Fruit fly (Drosophila melanogaster) whole organism, prepupa: Measurements from ENCODE around the gene CG9586.

Source experiments
- Blimp-1 ChIP-seq: fragments of 200-800 bp; sonication (Bioruptor generic); optimal IDR thresholded peaks from 3 replicates; lab custom pipeline; 2017; ENCODE audit warnings: missing biosample characterization, missing genetic modification characterization, mild to moderate bottlenecking, moderate library complexity, missing genetic modification reagents
- CG10669 ChIP-seq: fragments of 200-800 bp; sonication (Bioruptor generic); optimal IDR thresholded peaks from 3 replicates; lab custom pipeline; 2018; ENCODE audit warnings: missing biosample characterization, mild to moderate bottlenecking, missing genetic modification characterization, moderate library complexity
- CG11294 ChIP-seq: fragments of 200-800 bp; sonication (Bioruptor generic); IDR thresholded peaks from 2 replicates; pipeline ENCODE4 v1.3.6; 2022; ENCODE audit warnings: missing biosample characterization, missing genetic modification characterization
- CG11762 ChIP-seq: fragments of 200-800 bp; sonication (Bioruptor generic); optimal IDR thresholded peaks from 3 replicates; lab custom pipeline; 2016; ENCODE audit warnings: missing biosample characterization, missing genetic modification characterization; ENCODE audit not compliant: insufficient read depth
- CG11902 ChIP-seq: fragments of 200-800 bp; sonication (Bioruptor generic); optimal IDR thresholded peaks from 3 replicates; lab custom pipeline; 2016; ENCODE audit warnings: missing biosample characterization, missing genetic modification characterization
- CG15336 ChIP-seq: fragments of 200-800 bp; sonication (Bioruptor generic); IDR thresholded peaks from 2 replicates; pipeline ENCODE4 v1.3.6; 2022; ENCODE audit warnings: missing biosample characterization, missing genetic modification characterization
- CG31627 ChIP-seq: fragments of 200-800 bp; sonication (Bioruptor generic); optimal IDR thresholded peaks from 3 replicates; lab custom pipeline; 2016; ENCODE audit warnings: missing biosample characterization, missing genetic modification characterization
- CG3919 ChIP-seq: fragments of 200-800 bp; sonication (Bioruptor generic); optimal IDR thresholded peaks from 3 replicates; lab custom pipeline; 2016; ENCODE audit warnings: missing biosample characterization, missing genetic modification characterization
- CG4318 ChIP-seq: fragments of 200-800 bp; sonication (Bioruptor generic); optimal IDR thresholded peaks from 3 replicates; lab custom pipeline; 2017; ENCODE audit warnings: missing biosample characterization, mild to moderate bottlenecking, missing genetic modification characterization
- CG6163 ChIP-seq: fragments of 200-800 bp; sonication (Bioruptor generic); IDR thresholded peaks from 3 replicates; pipeline ENCODE4 v1.3.6; 2022; ENCODE audit warnings: missing biosample characterization, missing genetic modification characterization
- CG6792 ChIP-seq: fragments of 200-800 bp; sonication (Bioruptor generic); optimal IDR thresholded peaks from 3 replicates; lab custom pipeline; 2016; ENCODE audit warnings: missing biosample characterization, missing genetic modification characterization
- CG6808 ChIP-seq: fragments of 200-800 bp; sonication (Bioruptor generic); optimal IDR thresholded peaks from 3 replicates; lab custom pipeline; 2017; ENCODE audit warnings: missing biosample characterization, missing genetic modification characterization, mild to moderate bottlenecking, moderate library complexity, missing genetic modification reagents
- CG6854 ChIP-seq: fragments of 200-800 bp; sonication (Bioruptor generic); optimal IDR thresholded peaks from 2 replicates; lab custom pipeline; 2017; ENCODE audit warnings: missing biosample characterization, mild to moderate bottlenecking, missing genetic modification characterization
- CG8119 ChIP-seq: fragments of 200-800 bp; sonication (Bioruptor generic); IDR thresholded peaks from 3 replicates; pipeline ENCODE4 v1.3.6; 2022; ENCODE audit warnings: missing biosample characterization, missing genetic modification characterization
- CG8319 ChIP-seq: fragments of 200-800 bp; sonication (Bioruptor generic); optimal IDR thresholded peaks from 3 replicates; lab custom pipeline; 2016; ENCODE audit warnings: missing biosample characterization, missing genetic modification characterization
- CG8632 ChIP-seq: fragments of 200-800 bp; sonication (Bioruptor generic); optimal IDR thresholded peaks from 3 replicates; lab custom pipeline; 2016; ENCODE audit warnings: missing biosample characterization, missing genetic modification characterization
- CG9139 ChIP-seq: fragments of 200-800 bp; sonication (Bioruptor generic); optimal IDR thresholded peaks from 3 replicates; lab custom pipeline; 2017; ENCODE audit warnings: missing biosample characterization, mild to moderate bottlenecking, missing genetic modification characterization
- Eip75B ChIP-seq: fragments of 200-800 bp; sonication (Bioruptor generic); optimal IDR thresholded peaks from 3 replicates; lab custom pipeline; 2016; ENCODE audit warnings: missing biosample characterization, missing genetic modification characterization
- Eip78C ChIP-seq: fragments of 200-800 bp; sonication (Bioruptor generic); peaks from one replicate; lab custom pipeline; 2016; ENCODE audit warnings: missing biosample characterization, missing genetic modification characterization
- Ets21C ChIP-seq: fragments of 200-800 bp; sonication (Bioruptor generic); optimal IDR thresholded peaks from 3 replicates; lab custom pipeline; 2016; ENCODE audit warnings: missing biosample characterization, missing genetic modification characterization
- Ets96B ChIP-seq: fragments of 200-800 bp; optimal IDR thresholded peaks from 2 replicates; lab custom pipeline; 2019; ENCODE audit warnings: missing biosample characterization, mild to moderate bottlenecking, missing genetic modification characterization, moderate library complexity
- Gug ChIP-seq: fragments of 200-800 bp; sonication (Bioruptor generic); IDR thresholded peaks from 2 replicates; pipeline ENCODE4 v1.3.6; 2022; ENCODE audit warnings: missing biosample characterization, missing genetic modification characterization
- Hr38 ChIP-seq: sonication (Bioruptor generic); optimal IDR thresholded peaks from 2 replicates; lab custom pipeline; 2016; ENCODE audit warnings: missing biosample characterization, missing genetic modification characterization
- Hr39 ChIP-seq: fragments of 200-800 bp; sonication (Bioruptor generic); optimal IDR thresholded peaks from 2 replicates; lab custom pipeline; 2016; ENCODE audit warnings: missing biosample characterization, missing genetic modification characterization
- Lpt ChIP-seq: fragments of 200-800 bp; sonication (Bioruptor generic); optimal IDR thresholded peaks from 3 replicates; lab custom pipeline; 2016; ENCODE audit warnings: missing biosample characterization, missing genetic modification characterization
- Met ChIP-seq: fragments of 200-800 bp; sonication (Bioruptor generic); optimal IDR thresholded peaks from 3 replicates; lab custom pipeline; 2016; ENCODE audit warnings: missing biosample characterization, missing genetic modification characterization
- OdsH ChIP-seq: fragments of 200-800 bp; sonication (Bioruptor generic); optimal IDR thresholded peaks from 3 replicates; lab custom pipeline; 2016; ENCODE audit warnings: missing biosample characterization, missing genetic modification characterization
- Smox ChIP-seq: fragments of 200-800 bp; sonication (Bioruptor generic); optimal IDR thresholded peaks from 3 replicates; lab custom pipeline; 2016; ENCODE audit warnings: missing biosample characterization, missing genetic modification characterization
- Sox102F ChIP-seq: fragments of 200-800 bp; sonication (Bioruptor generic); optimal IDR thresholded peaks from 2 replicates; lab custom pipeline; 2016; ENCODE audit warnings: missing biosample characterization, mild to moderate bottlenecking, missing genetic modification characterization
- Sox14 ChIP-seq: fragments of 200-800 bp; sonication (Bioruptor generic); optimal IDR thresholded peaks from 3 replicates; lab custom pipeline; 2016; ENCODE audit warnings: missing biosample characterization, missing genetic modification characterization
- achi ChIP-seq: fragments of 200-800 bp; sonication (Bioruptor generic); optimal IDR thresholded peaks from 3 replicates; lab custom pipeline; 2016; ENCODE audit warnings: missing biosample characterization, missing genetic modification characterization
- dac ChIP-seq: fragments of 200-800 bp; sonication (Bioruptor generic); optimal IDR thresholded peaks from 2 replicates; lab custom pipeline; 2017; ENCODE audit warnings: missing biosample characterization, mild to moderate bottlenecking, missing genetic modification characterization
- dsx ChIP-seq: fragments of 200-800 bp; optimal IDR thresholded peaks from 3 replicates; lab custom pipeline; 2019; ENCODE audit warnings: missing biosample characterization, mild to moderate bottlenecking, missing genetic modification characterization, moderate library complexity; ENCODE audit not compliant: poor library complexity, severe bottlenecking
- eg ChIP-seq: fragments of 200-800 bp; sonication (Bioruptor generic); IDR thresholded peaks from 3 replicates; pipeline ENCODE4 v1.3.6; 2022; ENCODE audit warnings: missing biosample characterization, missing genetic modification characterization
- esn ChIP-seq: fragments of 200-800 bp; sonication (Bioruptor generic); optimal IDR thresholded peaks from 2 replicates; lab custom pipeline; 2016; ENCODE audit warnings: missing biosample characterization, mild to moderate bottlenecking, missing genetic modification characterization, moderate library complexity
- fd59A ChIP-seq: fragments of 200-800 bp; sonication (Bioruptor generic); optimal IDR thresholded peaks from 2 replicates; lab custom pipeline; 2017; ENCODE audit warnings: missing biosample characterization, mild to moderate bottlenecking, missing genetic modification characterization, missing genetic modification reagents
- fd85E ChIP-seq: fragments of 200-800 bp; sonication (Bioruptor generic); optimal IDR thresholded peaks from 3 replicates; lab custom pipeline; 2016; ENCODE audit warnings: missing biosample characterization, missing genetic modification characterization
- fkh ChIP-seq: fragments of 200-800 bp; sonication (Bioruptor generic); optimal IDR thresholded peaks from 3 replicates; lab custom pipeline; 2017; ENCODE audit warnings: missing biosample characterization, mild to moderate bottlenecking, missing genetic modification characterization, moderate library complexity
- lz ChIP-seq: fragments of 200-800 bp; sonication (Bioruptor generic); optimal IDR thresholded peaks from 3 replicates; lab custom pipeline; 2016; ENCODE audit warnings: missing biosample characterization, missing genetic modification characterization
- net ChIP-seq: fragments of 200-800 bp; sonication (Bioruptor generic); optimal IDR thresholded peaks from 3 replicates; lab custom pipeline; 2016; ENCODE audit warnings: missing biosample characterization, missing genetic modification characterization
- pdm3 ChIP-seq: fragments of 200-800 bp; sonication (Bioruptor generic); optimal IDR thresholded peaks from 3 replicates; lab custom pipeline; 2016; ENCODE audit warnings: missing biosample characterization, missing genetic modification characterization
- salr ChIP-seq, 2 experiments: fragments of 200-800 bp; sonication (Bioruptor generic); optimal IDR thresholded peaks; 3 replicates each; lab custom pipeline; 2016 to 2018; ENCODE audit warnings: missing biosample characterization in 2 of 2, missing genetic modification characterization in 2 of 2, mild to moderate bottlenecking in 1 of 2
- spab ChIP-seq: fragments of 200-800 bp; sonication (Bioruptor generic); optimal IDR thresholded peaks from 2 replicates; lab custom pipeline; 2017; ENCODE audit warnings: missing biosample characterization, mild to moderate bottlenecking, missing genetic modification characterization, missing genetic modification reagents
- ss ChIP-seq, 2 experiments: fragments of 200-800 bp; sonication (Bioruptor generic); optimal IDR thresholded peaks; 2 replicates in 1 of 2; 3 replicates in 1 of 2; lab custom pipeline; 2017 to 2018; ENCODE audit warnings: mild to moderate bottlenecking in 2 of 2, missing biosample characterization in 2 of 2, missing genetic modification characterization in 2 of 2, moderate library complexity in 1 of 2
- svp ChIP-seq: fragments of 200-800 bp; sonication (Bioruptor generic); peaks from one replicate; lab custom pipeline; 2016; ENCODE audit warnings: missing biosample characterization, missing genetic modification characterization
- topi ChIP-seq: fragments of 200-800 bp; sonication (Bioruptor generic); optimal IDR thresholded peaks from 3 replicates; lab custom pipeline; 2016; ENCODE audit warnings: missing biosample characterization, missing genetic modification characterization
- vri ChIP-seq: fragments of 200-800 bp; sonication (Bioruptor generic); optimal IDR thresholded peaks from 3 replicates; lab custom pipeline; 2016; ENCODE audit warnings: missing biosample characterization, mild to moderate bottlenecking, missing genetic modification characterization

CG9586 gene

dm6 chr2L:9140945-9141440 lies 25.3 kb downstream of the CG9586 start (continued):
- TF ChIP-seq CG11762 (GFP tag; lab: Kevin White, UChicago): no peak
- TF ChIP-seq CG6808: no peak
- no peak for TF ChIP-seq Blimp-1
- TF ChIP-seq CG6163: no peak
- TF ChIP-seq dac (GFP tag; lab: Kevin White, UChicago): peak; percentile 51
- no peak for TF ChIP-seq CG8319 (GFP tag; lab: Kevin White, UChicago)
- no peak for TF ChIP-seq Sox102F (GFP tag; lab: Kevin White, UChicago)
- peak in 1 of 2 experiments; percentile 5 for TF ChIP-seq salr (GFP tag; optimal IDR thresholded peaks at IDR 0.05; lab: Kevin White, UChicago)
- 0 out of 2 replicates have a peak, but pooled peaks have one; percentile 8 for TF ChIP-seq CG15336 (GFP tag; lab: Robert Waterston, UW)
- no peak for TF ChIP-seq Eip75B
- no peak for TF ChIP-seq CG31627 (GFP tag; lab: Kevin White, UChicago)
- no peak for TF ChIP-seq spab (GFP tag; lab: Kevin White, UChicago)
- TF ChIP-seq CG10669 (GFP tag; lab: Kevin White, UChicago): no peak
- no peak for TF ChIP-seq dsx (GFP tag; lab: Kevin White, UChicago)
- TF ChIP-seq Lpt (GFP tag; lab: Kevin White, UChicago): no peak
- peak; percentile 38; the same call in 1 of the 3 replicates for TF ChIP-seq CG8119
- TF ChIP-seq pdm3 (GFP tag; lab: Kevin White, UChicago): no peak
- no peak for TF ChIP-seq vri (GFP tag; lab: Kevin White, UChicago)
- TF ChIP-seq Eip78C (GFP tag; lab: Kevin White, UChicago): peak; percentile 67
- TF ChIP-seq CG6792 (GFP tag; lab: Kevin White, UChicago): no peak
- no peak for TF ChIP-seq Hr39 (GFP tag; lab: Kevin White, UChicago)
- no peak for TF ChIP-seq Met (GFP tag; lab: Kevin White, UChicago)
- TF ChIP-seq Ets21C (GFP tag; lab: Kevin White, UChicago): no peak
- no peak for TF ChIP-seq fd85E (GFP tag; lab: Kevin White, UChicago)
- no peak for TF ChIP-seq eg
- no peak for TF ChIP-seq topi
- TF ChIP-seq esn: no peak
- no peak for TF ChIP-seq Hr38 (GFP tag; lab: Kevin White, UChicago)
- TF ChIP-seq, all 60 proteins: peak for 11

dm6 chr2L:9136712-9137111 lies 29.6 kb downstream of the CG9586 start:
- TF ChIP-seq CG11762 (GFP tag; lab: Kevin White, UChicago): no peak
- TF ChIP-seq esn: no peak
- no peak for TF ChIP-seq CG31627 (GFP tag; lab: Kevin White, UChicago)
- TF ChIP-seq OdsH (GFP tag; lab: Kevin White, UChicago): no peak
- no peak for TF ChIP-seq Sox14 (GFP tag; lab: Kevin White, UChicago)
- peak; percentile 48 to 68 for TF ChIP-seq ss (GFP tag; optimal IDR thresholded peaks at IDR 0.05; lab: Kevin White, UChicago)
- no peak for TF ChIP-seq lz (GFP tag; lab: Kevin White, UChicago)
- no peak for TF ChIP-seq CG4318
- TF ChIP-seq CG9139: peak; percentile 39
- TF ChIP-seq CG8119: no peak
- TF ChIP-seq spab (GFP tag; lab: Kevin White, UChicago): no peak
- peak; percentile 34 for TF ChIP-seq Blimp-1
- TF ChIP-seq Hr38 (GFP tag; lab: Kevin White, UChicago): no peak
- no peak for TF ChIP-seq Smox (GFP tag; lab: Kevin White, UChicago)
- TF ChIP-seq Eip75B: no peak
- TF ChIP-seq CG11902 (GFP tag; lab: Kevin White, UChicago): no peak
- no peak for TF ChIP-seq vri (GFP tag; lab: Kevin White, UChicago)
- no peak for TF ChIP-seq CG10669 (GFP tag; lab: Kevin White, UChicago)
- TF ChIP-seq topi: no peak
- TF ChIP-seq CG15336 (GFP tag; lab: Robert Waterston, UW): no peak
- TF ChIP-seq net (GFP tag; lab: Kevin White, UChicago): no peak
- TF ChIP-seq eg: 0 out of 3 replicates have a peak, but pooled peaks have one; percentile 26
- TF ChIP-seq Gug (GFP tag; lab: Robert Waterston, UW): no peak
- TF ChIP-seq salr (GFP tag; optimal IDR thresholded peaks at IDR 0.05; lab: Kevin White, UChicago): no peak
- TF ChIP-seq CG8632 (GFP tag; lab: Kevin White, UChicago): no peak
- no peak for TF ChIP-seq fkh
- TF ChIP-seq fd59A: no peak
- no peak for TF ChIP-seq CG6854 (GFP tag; lab: Kevin White, UChicago)
- TF ChIP-seq CG6792 (GFP tag; lab: Kevin White, UChicago): no peak
- TF ChIP-seq Hr39 (GFP tag; lab: Kevin White, UChicago): no peak
- TF ChIP-seq CG11294 (GFP tag; lab: Robert Waterston, UW): no peak
- no peak for TF ChIP-seq Ets21C (GFP tag; lab: Kevin White, UChicago)
- TF ChIP-seq achi (GFP tag; lab: Kevin White, UChicago): no peak
- TF ChIP-seq CG6163: no peak
- peak; percentile 31 for TF ChIP-seq Sox102F (GFP tag; lab: Kevin White, UChicago)
- peak; percentile 10 for TF ChIP-seq CG6808
- TF ChIP-seq CG3919: no peak
- no peak for TF ChIP-seq svp (GFP tag; lab: Kevin White, UChicago)
- peak; percentile 2 for TF ChIP-seq Ets96B
